Worm (Caenorhabditis elegans): Measurements from ENCODE around the gene ttr-47.

ttr-47 gene

ce11 chrV:8942437-8942978 lies 19.6 kb downstream of the ttr-47 start:
- TF ChIP-seq efl-1 (optimal IDR thresholded peaks at IDR 0.05): no peak
- TF ChIP-seq efl-1 (GFP tag; optimal IDR thresholded peaks at IDR 0.05 in 1 of 2): peak in 1 of 2 experiments; percentile 68
- no peak for TF ChIP-seq fkh-4 (tag; optimal IDR thresholded peaks at IDR 0.05; ENCODE audit: borderline replicate concordance)
- TF ChIP-seq blmp-1 (tag; optimal IDR thresholded peaks at IDR 0.05): peak; percentile 99

- TF ChIP-seq nhr-84 (tag; optimal IDR thresholded peaks at IDR 0.05) (no peak), unc-86 (tag; optimal IDR thresholded peaks at IDR 0.05) (no peak), pax-3 (tag; optimal IDR thresholded peaks at IDR 0.05) (no peak), egl-27 (tag; optimal IDR thresholded peaks at IDR 0.05) (no peak), mef-2 (tag; optimal IDR thresholded peaks at IDR 0.05) (no peak), nhr-71 (tag; optimal IDR thresholded peaks at IDR 0.05) (no peak)
Observed at ce11 chrV:8943963-8944362, 21.1 kb downstream of the ttr-47 start, which contains the start of gene T19A5.3. TSS of gene T19A5.3 (minus strand) at chrV:8944063.

ce11 chrV:8944481-8944880 lies 21.6 kb downstream of the ttr-47 start:
- TF ChIP-seq Y116A8C.19 (tag; optimal IDR thresholded peaks at IDR 0.05; ENCODE audit: borderline replicate concordance): no peak
- TF ChIP-seq alr-1 (tag; optimal IDR thresholded peaks at IDR 0.05; ENCODE audit: borderline replicate concordance): no peak
- no peak for TF ChIP-seq lin-15B (tag; optimal IDR thresholded peaks at IDR 0.05)
- no peak for TF ChIP-seq nhr-47 (tag; optimal IDR thresholded peaks at IDR 0.05)

ce11 chrV:8946142-8946541 lies 23.3 kb downstream of the ttr-47 start:
- TF ChIP-seq irx-1 (tag; optimal IDR thresholded peaks at IDR 0.05) (no peak), dpl-1 (GFP tag; optimal IDR thresholded peaks at IDR 0.05) (no peak), nhr-11 (tag; optimal IDR thresholded peaks at IDR 0.05) (no peak), skn-1 (tag; optimal IDR thresholded peaks at IDR 0.05) (no peak), C16A3.4 (tag; optimal IDR thresholded peaks at IDR 0.05) (no peak), nhr-90 (tag; optimal IDR thresholded peaks at IDR 0.05; ENCODE audit: poor library complexity) (no peak), pax-3 (tag; optimal IDR thresholded peaks at IDR 0.05) (no peak), unc-30 (tag; optimal IDR thresholded peaks at IDR 0.05) (no peak), elt-2 (tag; optimal IDR thresholded peaks at IDR 0.05) (no peak), nhr-76 (tag; optimal IDR thresholded peaks at IDR 0.05) (no peak), lsy-2 (tag; optimal IDR thresholded peaks at IDR 0.05) (no peak), lin-39 (tag; optimal IDR thresholded peaks at IDR 0.05) (no peak), dsc-1 (tag; optimal IDR thresholded peaks at IDR 0.05) (no peak), pag-3 (tag; optimal IDR thresholded peaks at IDR 0.05; ENCODE audit: borderline replicate concordance, insufficient read depth) (no peak), blmp-1 (tag; optimal IDR thresholded peaks at IDR 0.05) (no peak), F16B12.6 (tag; optimal IDR thresholded peaks at IDR 0.05) (no peak), unc-98 (GFP tag; IDR thresholded peaks at IDR 0.05) (no peak)

ce11 chrV:8947499-8947898 lies 24.6 kb downstream of the ttr-47 start, which contains the start of gene gck-1:
TSS of gene gck-1 (plus strand) at chrV:8947799.
- no peak for TF ChIP-seq nhr-28 (tag; optimal IDR thresholded peaks at IDR 0.05)
- no peak for TF ChIP-seq efl-1 (optimal IDR thresholded peaks at IDR 0.05)
- no peak for TF ChIP-seq efl-1 (GFP tag; optimal IDR thresholded peaks at IDR 0.05 in 1 of 2)
- no peak for TF ChIP-seq xbp-1 (tag; optimal IDR thresholded peaks at IDR 0.05)
- no peak for TF ChIP-seq nhr-85 (tag)
- no peak for TF ChIP-seq egl-27 (tag; optimal IDR thresholded peaks at IDR 0.05)
- TF ChIP-seq C16A3.4 (tag; optimal IDR thresholded peaks at IDR 0.05): no peak
- no peak for TF ChIP-seq lin-15B (tag; optimal IDR thresholded peaks at IDR 0.05)
- TF ChIP-seq mab-9 (GFP tag; IDR thresholded peaks at IDR 0.05): no peak
- no peak for TF ChIP-seq aly-2 (tag; optimal IDR thresholded peaks at IDR 0.05)
- no peak for TF ChIP-seq Y116A8C.19 (tag; optimal IDR thresholded peaks at IDR 0.05; ENCODE audit: borderline replicate concordance)
- TF ChIP-seq elt-3 (tag; optimal IDR thresholded peaks at IDR 0.05): no peak
- TF ChIP-seq nhr-71 (tag; optimal IDR thresholded peaks at IDR 0.05): no peak
- TF ChIP-seq sptf-1 (tag; optimal IDR thresholded peaks at IDR 0.05): no peak
- no peak for TF ChIP-seq fkh-4 (tag; optimal IDR thresholded peaks at IDR 0.05; ENCODE audit: borderline replicate concordance)
- no peak for TF ChIP-seq zip-4 (GFP tag; optimal IDR thresholded peaks at IDR 0.05)
- no peak for TF ChIP-seq swsn-7 (tag; optimal IDR thresholded peaks at IDR 0.05)
- no peak for TF ChIP-seq F16B12.6 (tag; optimal IDR thresholded peaks at IDR 0.05)
- TF ChIP-seq nhr-47 (tag; optimal IDR thresholded peaks at IDR 0.05): no peak
- TF ChIP-seq fkh-10 (GFP tag; optimal IDR thresholded peaks at IDR 0.05): no peak
- no peak for TF ChIP-seq unc-86 (tag; optimal IDR thresholded peaks at IDR 0.05)

Data from whole organism, L1 larva.